Worm (Caenorhabditis elegans) whole organism, L2 larva: Measurements from ENCODE around the gene Y44A6C.2.

Source experiments
- C34F6.9 ChIP-seq: fragments of 150-350 bp; optimal IDR thresholded peaks from 2 replicates; lab custom pipeline; 2014; ENCODE audit warnings: missing biosample characterization, missing genetic modification characterization
- F13H6.1 ChIP-seq: sonication (generic microtip); optimal IDR thresholded peaks from 2 replicates; lab custom pipeline; 2016; ENCODE audit warnings: missing genetic modification characterization, missing compliant biosample characterization
- Y55F3AM.14 ChIP-seq: fragments of 200-800 bp; sonication (Bioruptor generic); optimal IDR thresholded peaks from 2 replicates; lab custom pipeline; 2018; ENCODE audit warnings: mild to moderate bottlenecking, missing genetic modification characterization, missing compliant biosample characterization
- alr-1 ChIP-seq: fragments of 150-350 bp; optimal IDR thresholded peaks from 2 replicates; lab custom pipeline; 2014; ENCODE audit warnings: missing biosample characterization, missing genetic modification characterization
- aly-2 ChIP-seq: fragments of 150-350 bp; optimal IDR thresholded peaks from 2 replicates; lab custom pipeline; 2014; ENCODE audit warnings: missing biosample characterization, missing genetic modification characterization
- ama-1 ChIP-seq: fragments of 150-350 bp; optimal IDR thresholded peaks from 2 replicates; lab custom pipeline; 2018; ENCODE audit warnings: inconsistent platforms
- ceh-16 ChIP-seq: fragments of 150-350 bp; optimal IDR thresholded peaks from 2 replicates; lab custom pipeline; 2014; ENCODE audit warnings: missing biosample characterization, missing genetic modification characterization
- crh-2 ChIP-seq: sonication (generic microtip); optimal IDR thresholded peaks from 2 replicates; lab custom pipeline; 2017; ENCODE audit warnings: missing biosample characterization, missing genetic modification characterization
- elt-1 ChIP-seq: fragments of 150-350 bp; optimal IDR thresholded peaks from 2 replicates; lab custom pipeline; 2014; ENCODE audit warnings: missing biosample characterization, missing genetic modification characterization
- elt-3 ChIP-seq: sonication (generic microtip); optimal IDR thresholded peaks from 2 replicates; lab custom pipeline; 2017; ENCODE audit warnings: missing biosample characterization, missing genetic modification characterization
- fos-1 ChIP-seq: fragments of 150-350 bp; optimal IDR thresholded peaks from 2 replicates; lab custom pipeline; 2014; ENCODE audit warnings: missing biosample characterization, missing genetic modification characterization
- gmeb-1 ChIP-seq: fragments of 150-350 bp; optimal IDR thresholded peaks from 2 replicates; lab custom pipeline; 2014; ENCODE audit warnings: missing biosample characterization, missing genetic modification characterization
- lin-11 ChIP-seq: fragments of 150-350 bp; sonication (generic microtip); optimal IDR thresholded peaks from 2 replicates; lab custom pipeline; 2014; ENCODE audit warnings: missing biosample characterization, missing genetic modification characterization, inconsistent platforms, mixed read lengths
- lin-13 ChIP-seq: fragments of 150-350 bp; optimal IDR thresholded peaks from 2 replicates; lab custom pipeline; 2014; ENCODE audit warnings: missing biosample characterization, missing genetic modification reagents, missing genetic modification characterization
- lin-39 ChIP-seq: fragments of 150-350 bp; optimal IDR thresholded peaks from 2 replicates; lab custom pipeline; 2014; ENCODE audit warnings: missing biosample characterization, missing genetic modification reagents, missing genetic modification characterization
- lsy-2 ChIP-seq, 2 experiments: fragments of 150-350 bp in 1 of 2; sonication (generic microtip) in 1 of 2; optimal IDR thresholded peaks; 2 replicates each; lab custom pipeline; 2014 to 2017; ENCODE audit warnings: missing biosample characterization in 2 of 2, missing genetic modification characterization in 2 of 2
- mab-5 ChIP-seq: fragments of 150-350 bp; optimal IDR thresholded peaks from 2 replicates; lab custom pipeline; 2014; ENCODE audit warnings: missing biosample characterization, missing genetic modification characterization
- mdl-1 ChIP-seq, 2 experiments: fragments of 150-350 bp in 1 of 2; sonication (generic microtip) in 1 of 2; optimal IDR thresholded peaks; 2 replicates each; lab custom pipeline; 2017; ENCODE audit warnings: missing biosample characterization in 2 of 2, missing genetic modification characterization in 2 of 2
- nhr-10 ChIP-seq: sonication (generic microtip); optimal IDR thresholded peaks from 2 replicates; lab custom pipeline; 2017; ENCODE audit warnings: missing biosample characterization, missing genetic modification characterization
- nhr-11 ChIP-seq: fragments of 150-350 bp; optimal IDR thresholded peaks from 2 replicates; lab custom pipeline; 2014; ENCODE audit warnings: missing biosample characterization, missing genetic modification characterization
- nhr-12 ChIP-seq: fragments of 150-350 bp; optimal IDR thresholded peaks from 2 replicates; lab custom pipeline; 2014; ENCODE audit warnings: missing biosample characterization, missing genetic modification characterization
- nhr-129 ChIP-seq: fragments of 150-350 bp; optimal IDR thresholded peaks from 2 replicates; lab custom pipeline; 2014; ENCODE audit warnings: missing biosample characterization, missing genetic modification characterization
- nhr-21 ChIP-seq: fragments of 150-350 bp; optimal IDR thresholded peaks from 2 replicates; lab custom pipeline; 2014; ENCODE audit warnings: missing biosample characterization, missing genetic modification characterization
- nhr-25 ChIP-seq: fragments of 150-350 bp; sonication (generic microtip); optimal IDR thresholded peaks from 3 replicates; lab custom pipeline; 2014; ENCODE audit warnings: missing biosample characterization, missing genetic modification characterization
- nhr-6 ChIP-seq: fragments of 150-350 bp; optimal IDR thresholded peaks from 2 replicates; lab custom pipeline; 2014; ENCODE audit warnings: missing biosample characterization, missing genetic modification characterization
- nhr-77 ChIP-seq: fragments of 150-350 bp; optimal IDR thresholded peaks from 2 replicates; lab custom pipeline; 2014; ENCODE audit warnings: missing biosample characterization, missing genetic modification characterization
- peb-1 ChIP-seq: fragments of 150-350 bp; optimal IDR thresholded peaks from 2 replicates; lab custom pipeline; 2014; ENCODE audit warnings: missing biosample characterization, missing genetic modification characterization
- sem-4 ChIP-seq: fragments of 150-350 bp; optimal IDR thresholded peaks from 2 replicates; lab custom pipeline; 2014; ENCODE audit warnings: missing biosample characterization, missing genetic modification reagents, missing genetic modification characterization
- skn-1 ChIP-seq: sonication (generic microtip); optimal IDR thresholded peaks from 2 replicates; lab custom pipeline; 2017; ENCODE audit warnings: missing biosample characterization, missing genetic modification characterization
- sma-3 ChIP-seq: sonication (generic microtip); optimal IDR thresholded peaks from 2 replicates; lab custom pipeline; 2016; ENCODE audit warnings: missing genetic modification reagents, missing genetic modification characterization, missing compliant biosample characterization
- sma-9 ChIP-seq, 2 experiments: fragments of 150-350 bp in 1 of 2; sonication (generic microtip) in 1 of 2; optimal IDR thresholded peaks; 2 replicates each; lab custom pipeline; 2014 to 2016; ENCODE audit warnings: missing genetic modification characterization in 2 of 2, mild to moderate bottlenecking in 1 of 2, missing biosample characterization in 1 of 2, missing compliant biosample characterization in 1 of 2, missing genetic modification reagents in 1 of 2, moderate library complexity in 1 of 2
- unc-55 ChIP-seq: fragments of 150-350 bp; sonication (generic microtip); optimal IDR thresholded peaks from 3 replicates; lab custom pipeline; 2014; ENCODE audit warnings: missing biosample characterization, missing genetic modification reagents, missing genetic modification characterization
- unc-62 ChIP-seq: fragments of 150-350 bp; optimal IDR thresholded peaks from 2 replicates; lab custom pipeline; 2014; ENCODE audit warnings: missing biosample characterization, missing genetic modification reagents, missing genetic modification characterization
- zag-1 ChIP-seq: fragments of 150-350 bp; optimal IDR thresholded peaks from 2 replicates; lab custom pipeline; 2014; ENCODE audit warnings: missing biosample characterization, missing genetic modification characterization

Y44A6C.2 gene

ce11 chrV:20716267-20716666 lies 5.8 kb upstream of the Y44A6C.2 start:
- TF ChIP-seq sem-4 (tag; lab: Kevin White, UChicago) (peak; percentile 11), nhr-77 (tag; lab: Kevin White, UChicago) (no peak), gmeb-1 (tag; lab: Kevin White, UChicago) (no peak), lin-13 (GFP tag; lab: Kevin White, UChicago) (no peak), aly-2 (tag; lab: Kevin White, UChicago) (no peak), nhr-25 (tag; lab: Kevin White, UChicago) (no peak)

- TF ChIP-seq crh-2 (tag; lab: Kevin White, UChicago) = no peak
- peak; percentile 12 for TF ChIP-seq ama-1
- TF ChIP-seq, all 48 proteins: peak for 1
Observed at ce11 chrV:20716830-20717441, 5.1 kb upstream of the Y44A6C.2 start.

- TF ChIP-seq nhr-77 (tag; lab: Kevin White, UChicago) (no peak), nhr-11 (tag; lab: Kevin White, UChicago) (no peak)
Observed at ce11 chrV:20722447-20722846, 413 bp downstream of the Y44A6C.2 start.

ce11 chrV:20727458-20727857 lies 5.4 kb downstream of the Y44A6C.2 start:
- no peak for TF ChIP-seq ama-1
- no peak for TF ChIP-seq peb-1 (tag; lab: Kevin White, UChicago)
- no peak for TF ChIP-seq nhr-21 (tag; lab: Kevin White, UChicago)
- no peak for TF ChIP-seq mdl-1 (tag; optimal IDR thresholded peaks at IDR 0.05; lab: Kevin White, UChicago)

ce11 chrV:20728763-20729350 lies 6.8 kb downstream of the Y44A6C.2 start, which contains the start of gene ipla-3:
TSS of gene ipla-3 (minus strand) at chrV:20729272.
- TF ChIP-seq ceh-16 (tag; lab: Kevin White, UChicago) = no peak
- peak; percentile 56 for TF ChIP-seq nhr-129
- TF ChIP-seq gmeb-1 (tag; lab: Kevin White, UChicago) = peak; percentile 49
- peak in 1 of 2 experiments; percentile 58 for TF ChIP-seq mdl-1 (tag; optimal IDR thresholded peaks at IDR 0.05; lab: Kevin White, UChicago)
- no peak for TF ChIP-seq skn-1
- TF ChIP-seq lin-13 (GFP tag; lab: Kevin White, UChicago) = peak; percentile 37
- TF ChIP-seq crh-2 (tag; lab: Kevin White, UChicago) = peak; percentile 86
- TF ChIP-seq C34F6.9 (tag; lab: Kevin White, UChicago) = peak; percentile 68
- TF ChIP-seq nhr-6 (tag; lab: Kevin White, UChicago) = peak; percentile 6
- TF ChIP-seq mab-5 (tag; lab: Kevin White, UChicago) = peak; percentile 15
- peak; percentile 77 for TF ChIP-seq F13H6.1 (tag; lab: Kevin White, UChicago)
- TF ChIP-seq fos-1 (tag; lab: Kevin White, UChicago) = peak; percentile 69
- TF ChIP-seq nhr-25 (tag; lab: Kevin White, UChicago) = peak; percentile 50
- TF ChIP-seq sma-9 (GFP tag; optimal IDR thresholded peaks at IDR 0.05; lab: Kevin White, UChicago) = peak; percentile 95
- TF ChIP-seq sma-9 (tag; optimal IDR thresholded peaks at IDR 0.05; lab: Kevin White, UChicago) = no peak
- no peak for TF ChIP-seq elt-3 (tag; lab: Kevin White, UChicago)
- peak; percentile 78 for TF ChIP-seq unc-55
- peak; percentile 35 for TF ChIP-seq zag-1
- peak; percentile 54 for TF ChIP-seq sma-3 (GFP tag; lab: Kevin White, UChicago)
- TF ChIP-seq unc-62 (GFP tag; lab: Kevin White, UChicago) = no peak
- TF ChIP-seq lsy-2 (tag; optimal IDR thresholded peaks at IDR 0.05; lab: Kevin White, UChicago) = peak in 1 of 2 experiments; percentile 2
- TF ChIP-seq, all 48 proteins: peak for 16

ce11 chrV:20731787-20732186 lies 9.8 kb downstream of the Y44A6C.2 start, which contains the start of gene srxa-1:
TSS of gene srxa-1 (plus strand) at chrV:20732087.
- TF ChIP-seq lin-11 (no peak), nhr-25 (tag; lab: Kevin White, UChicago) (no peak), zag-1 (no peak), sma-3 (GFP tag; lab: Kevin White, UChicago) (no peak), unc-55 (no peak), alr-1 (no peak), nhr-12 (tag; lab: Kevin White, UChicago) (no peak), sem-4 (tag; lab: Kevin White, UChicago) (no peak), lin-39 (tag; lab: Kevin White, UChicago) (no peak), C34F6.9 (tag; lab: Kevin White, UChicago) (no peak), unc-62 (GFP tag; lab: Kevin White, UChicago) (no peak), Y55F3AM.14 (GFP tag; lab: Kevin White, UChicago) (no peak), nhr-10 (tag; lab: Kevin White, UChicago) (no peak), elt-1 (tag; lab: Kevin White, UChicago) (no peak)
